Fruit fly (Drosophila melanogaster) Kc167 (cell line): ENCODE data around the gene ssp6.

ENCODE experiments used
- Myc ChIP-seq: fragments of >200 bp; optimal IDR thresholded peaks from 2 replicates; lab custom pipeline; 2017; ENCODE audit warnings: missing external identifiers
- Sin3A ChIP-seq: fragments of >200 bp; optimal IDR thresholded peaks from 2 replicates; lab custom pipeline; 2018; ENCODE audit warnings: missing external identifiers
- h ChIP-seq: fragments of >200 bp; optimal IDR thresholded peaks from 3 replicates; lab custom pipeline; 2018; ENCODE audit warnings: missing external identifiers
- insv ChIP-seq: fragments of >200 bp; optimal IDR thresholded peaks from 3 replicates; lab custom pipeline; 2018; ENCODE audit warnings: missing external identifiers
- psq ChIP-seq: fragments of >200 bp; optimal IDR thresholded peaks from 2 replicates; lab custom pipeline; 2017; ENCODE audit warnings: missing external identifiers
- ttk ChIP-seq: sonication (Bioruptor generic); optimal IDR thresholded peaks from 2 replicates; lab custom pipeline; 2017; ENCODE audit warnings: missing external identifiers

- no peak for TF ChIP-seq insv (lab: Kevin White, UChicago)
- no peak for TF ChIP-seq Sin3A (lab: Kevin White, UChicago)
- no peak for TF ChIP-seq h (lab: Kevin White, UChicago)
- TF ChIP-seq ttk (lab: Kevin White, UChicago), result no peak
- no peak for TF ChIP-seq Myc (lab: Kevin White, UChicago)
- TF ChIP-seq psq, result no peak
These were observed 6.4 kb upstream of the ssp6 start for dm6 chr3L:6070119-6070518.
